Fruit fly (Drosophila melanogaster): Measurements from ENCODE around the gene CG31156.

Gene CG31156

dm6 chr3R:22587419-22587963, 26.0 kb downstream of the CG31156 start, which contains the start of gene Efa6 (continued):
- TF ChIP-seq HLH4C (GFP tag; IDR thresholded peaks at IDR 0.05; ENCODE audit: partially characterized antibody), result peak; percentile 90
- peak; percentile 44 for TF ChIP-seq CG9817 (tag; optimal IDR thresholded peaks at IDR 0.05)
- TF ChIP-seq CG10366 (GFP tag; IDR thresholded peaks at IDR 0.05), result no peak
- TF ChIP-seq MESR4 (GFP tag; optimal IDR thresholded peaks at IDR 0.05), result peak; percentile 88
- TF ChIP-seq Side (GFP tag; optimal IDR thresholded peaks at IDR 0.05), result no peak
- peak; percentile 44 for TF ChIP-seq NfI (GFP tag; optimal IDR thresholded peaks at IDR 0.05)
- no peak for TF ChIP-seq so (GFP tag; IDR thresholded peaks at IDR 0.05)
- no peak for TF ChIP-seq CG11696 (GFP tag; IDR thresholded peaks at IDR 0.05)
- TF ChIP-seq CG15696 (tag; optimal IDR thresholded peaks at IDR 0.05), result peak; percentile 48
- no peak for TF ChIP-seq prd (optimal IDR thresholded peaks at IDR 0.05)
- peak; percentile 46; the same call in 2 of the 3 replicates for TF ChIP-seq prd (GFP tag; IDR thresholded peaks at IDR 0.05)
- TF ChIP-seq CG1603 (tag; optimal IDR thresholded peaks at IDR 0.05), result peak; percentile 10
- TF ChIP-seq CHES-1-like (GFP tag; optimal IDR thresholded peaks at IDR 0.05), result no peak
- TF ChIP-seq CG4424 (GFP tag; optimal IDR thresholded peaks at IDR 0.05), result peak; percentile 56
- TF ChIP-seq da (GFP tag; optimal IDR thresholded peaks at IDR 0.05), result no peak
- no peak for TF ChIP-seq ATbp (GFP tag; optimal IDR thresholded peaks at IDR 0.05)
- TF ChIP-seq jigr1 (GFP tag; IDR thresholded peaks at IDR 0.05), result no peak
- no peak for TF ChIP-seq shn (GFP tag; optimal IDR thresholded peaks at IDR 0.05)
- TF ChIP-seq run (tag; optimal IDR thresholded peaks at IDR 0.05), result peak; percentile 13
- TF ChIP-seq Pdp1 (GFP tag; optimal IDR thresholded peaks at IDR 0.05), result peak in 1 of 2 experiments; percentile 54
- 0 out of 2 replicates have a peak, but pooled peaks have one; percentile 7 for TF ChIP-seq esg (GFP tag; conservative IDR thresholded peaks at IDR 0.05)
- TF ChIP-seq CG10543 (GFP tag; optimal IDR thresholded peaks at IDR 0.05), result peak; percentile 58
- TF ChIP-seq CG34422 (GFP tag; IDR thresholded peaks at IDR 0.05), result no peak; the same call in 2 of the 3 replicates
- TF ChIP-seq mam (GFP tag; optimal IDR thresholded peaks at IDR 0.05), result peak; percentile 68
- peak; percentile 57 for TF ChIP-seq CG13424 (tag; optimal IDR thresholded peaks at IDR 0.05)
- TF ChIP-seq Rfx (GFP tag; IDR thresholded peaks at IDR 0.05), result 0 out of 2 replicates have a peak, but pooled peaks have one; percentile 30
- TF ChIP-seq crp (GFP tag; optimal IDR thresholded peaks at IDR 0.05), result no peak
- TF ChIP-seq MBD-R2 (GFP tag; IDR thresholded peaks at IDR 0.05), result peak; percentile 54
- peak; percentile 18 for TF ChIP-seq CG9437 (GFP tag; optimal IDR thresholded peaks at IDR 0.05)
- TF ChIP-seq CG30403 (GFP tag; optimal IDR thresholded peaks at IDR 0.05), result peak; percentile 64
- TF ChIP-seq hth (optimal IDR thresholded peaks at IDR 0.05), result no peak
- TF ChIP-seq CG4820 (GFP tag; optimal IDR thresholded peaks at IDR 0.05), result peak; percentile 55
- peak; percentile 48 for TF ChIP-seq unpg (GFP tag; optimal IDR thresholded peaks at IDR 0.05)
- TF ChIP-seq phol (tag; optimal IDR thresholded peaks at IDR 0.05), result peak; percentile 66
- TF ChIP-seq zfh2 (GFP tag; optimal IDR thresholded peaks at IDR 0.05), result peak; percentile 33
- TF ChIP-seq schlank (tag; optimal IDR thresholded peaks at IDR 0.05), result peak; percentile 2
- TF ChIP-seq abd-A (tag; optimal IDR thresholded peaks at IDR 0.05), result peak; percentile 76
- TF ChIP-seq hb (GFP tag; IDR thresholded peaks at IDR 0.05; ENCODE audit: partially characterized antibody), result peak; percentile 83
- TF ChIP-seq bbx (GFP tag; IDR thresholded peaks at IDR 0.05; ENCODE audit: partially characterized antibody), result peak; percentile 86
- peak; percentile 46 for TF ChIP-seq CG17186 (GFP tag; optimal IDR thresholded peaks at IDR 0.05)
- peak; percentile 43 for TF ChIP-seq Hr3 (GFP tag; optimal IDR thresholded peaks at IDR 0.05)
- TF ChIP-seq CG8924 (tag; optimal IDR thresholded peaks at IDR 0.05), result peak; percentile 92
- TF ChIP-seq HLH54F (GFP tag; optimal IDR thresholded peaks at IDR 0.05), result peak; percentile 44
- no peak for TF ChIP-seq CG15011 (GFP tag; optimal IDR thresholded peaks at IDR 0.05)
- peak; percentile 47 for TF ChIP-seq CG18764 (GFP tag; optimal IDR thresholded peaks at IDR 0.05)
- peak; percentile 22 for TF ChIP-seq CTCF (GFP tag; optimal IDR thresholded peaks at IDR 0.05)
- TF ChIP-seq Scr (GFP tag; IDR thresholded peaks at IDR 0.05; ENCODE audit: partially characterized antibody), result peak; percentile 97
- no peak for TF ChIP-seq br (optimal IDR thresholded peaks at IDR 0.05)
- TF ChIP-seq CG2678 (tag; optimal IDR thresholded peaks at IDR 0.05), result peak; percentile 55
- TF ChIP-seq sd (tag; optimal IDR thresholded peaks at IDR 0.05), result peak; percentile 79
- TF ChIP-seq slp2 (GFP tag; optimal IDR thresholded peaks at IDR 0.05), result no peak
